Fruit fly (Drosophila melanogaster): ENCODE results near the gene CRMP.

The CRMP gene

DNA sequence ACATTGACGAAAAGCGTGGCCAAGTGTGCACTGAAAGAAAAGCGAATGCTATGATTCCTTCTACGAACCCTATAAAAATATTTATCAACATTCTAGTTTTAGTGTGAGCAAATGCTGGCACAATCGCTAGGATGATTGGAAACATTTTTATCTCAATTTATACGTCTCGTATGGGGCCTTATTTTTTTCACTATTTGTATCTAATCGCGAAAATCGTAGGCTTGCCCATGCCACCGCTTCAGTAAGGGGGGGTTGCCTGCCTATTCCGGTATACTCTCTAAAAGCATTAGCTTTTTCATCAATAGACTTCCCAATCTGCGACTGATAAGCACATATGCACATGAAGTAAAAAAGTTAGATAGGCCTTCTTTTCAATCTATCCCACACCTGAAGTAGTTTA is 5.3 kb upstream of the CRMP start (continued):
- peak; percentile 81 for TF ChIP-seq CG13296 (GFP tag; optimal IDR thresholded peaks at IDR 0.05)
- TF ChIP-seq scrt (GFP tag; optimal IDR thresholded peaks at IDR 0.05) = peak; percentile 60
- peak; percentile 64 for TF ChIP-seq CG4360 (GFP tag; IDR thresholded peaks at IDR 0.05)
- peak; percentile 82 for TF ChIP-seq Xrp1 (GFP tag; IDR thresholded peaks at IDR 0.05)
- TF ChIP-seq CG16815 (GFP tag; optimal IDR thresholded peaks at IDR 0.05) = peak; percentile 46
- no peak for TF ChIP-seq nerfin-2 (GFP tag; IDR thresholded peaks at IDR 0.05; ENCODE audit: partially characterized antibody)
- TF ChIP-seq CG3281 (GFP tag; optimal IDR thresholded peaks at IDR 0.05) = peak; percentile 75
- peak; percentile 79 for TF ChIP-seq peb (GFP tag; IDR thresholded peaks at IDR 0.05)
- peak; percentile 55; the same call in 1 of the 3 replicates for TF ChIP-seq CG11560 (tag; IDR thresholded peaks at IDR 0.05)
- no peak for TF ChIP-seq eve (GFP tag; optimal IDR thresholded peaks at IDR 0.05)
- TF ChIP-seq CG10321 (GFP tag; IDR thresholded peaks at IDR 0.05) = peak; percentile 41; the same call in 1 of the 2 replicates
- TF ChIP-seq CG11696 (GFP tag; IDR thresholded peaks at IDR 0.05) = peak; percentile 79
- peak; percentile 53 for TF ChIP-seq fu2 (GFP tag; optimal IDR thresholded peaks at IDR 0.05)
- TF ChIP-seq CG12744 (GFP tag; optimal IDR thresholded peaks at IDR 0.05) = peak; percentile 27
- TF ChIP-seq CG5245 (GFP tag; optimal IDR thresholded peaks at IDR 0.05) = peak; percentile 48
- TF ChIP-seq CG32772 (GFP tag; IDR thresholded peaks at IDR 0.05) = peak; percentile 90
- peak; percentile 40 for TF ChIP-seq MTF-1 (GFP tag; optimal IDR thresholded peaks at IDR 0.05; ENCODE audit: borderline replicate concordance)
- TF ChIP-seq CG3065 (GFP tag; optimal IDR thresholded peaks at IDR 0.05) = no peak
- no peak for TF ChIP-seq ato (GFP tag; IDR thresholded peaks at IDR 0.05; ENCODE audit: partially characterized antibody)
- peak; percentile 58 for TF ChIP-seq tx (GFP tag; optimal IDR thresholded peaks at IDR 0.05)
- peak; percentile 84 for TF ChIP-seq CG12659 (GFP tag; optimal IDR thresholded peaks at IDR 0.05)
- TF ChIP-seq CG4404 (GFP tag; IDR thresholded peaks at IDR 0.05) = peak; percentile 52
- TF ChIP-seq wdn (GFP tag; IDR thresholded peaks at IDR 0.05) = peak; percentile 84; the same call in 1 of the 2 replicates
- TF ChIP-seq Sry-δ (GFP tag; optimal IDR thresholded peaks at IDR 0.05) = peak; percentile 27
- no peak for TF ChIP-seq Elba2 (GFP tag; optimal IDR thresholded peaks at IDR 0.05)
- TF ChIP-seq CkIIα-i1 (GFP tag; IDR thresholded peaks at IDR 0.05) = no peak
- peak; percentile 69 for TF ChIP-seq CG15011 (GFP tag; optimal IDR thresholded peaks at IDR 0.05)
- peak; percentile 54 for TF ChIP-seq onecut (GFP tag; IDR thresholded peaks at IDR 0.05)
- TF ChIP-seq NC2α (GFP tag; optimal IDR thresholded peaks at IDR 0.05) = peak; percentile 34
- TF ChIP-seq repo (GFP tag; optimal IDR thresholded peaks at IDR 0.05) = no peak
- TF ChIP-seq CG18262 (tag; optimal IDR thresholded peaks at IDR 0.05) = peak; percentile 72
- no peak for TF ChIP-seq CG8478 (optimal IDR thresholded peaks at IDR 0.05)
- peak; percentile 69 for TF ChIP-seq oc (tag; optimal IDR thresholded peaks at IDR 0.05)
- peak; percentile 54 for TF ChIP-seq slp2 (GFP tag; optimal IDR thresholded peaks at IDR 0.05)
- TF ChIP-seq sug (tag; optimal IDR thresholded peaks at IDR 0.05) = peak; percentile 95
- peak; percentile 77 for TF ChIP-seq CG2712 (tag; optimal IDR thresholded peaks at IDR 0.05)
- peak; percentile 39 for TF ChIP-seq dm (GFP tag; optimal IDR thresholded peaks at IDR 0.05)
- TF ChIP-seq caup (GFP tag; optimal IDR thresholded peaks at IDR 0.05; ENCODE audit: severe bottlenecking) = peak; percentile 85
- TF ChIP-seq fd102C (GFP tag; optimal IDR thresholded peaks at IDR 0.05) = no peak

DNA sequence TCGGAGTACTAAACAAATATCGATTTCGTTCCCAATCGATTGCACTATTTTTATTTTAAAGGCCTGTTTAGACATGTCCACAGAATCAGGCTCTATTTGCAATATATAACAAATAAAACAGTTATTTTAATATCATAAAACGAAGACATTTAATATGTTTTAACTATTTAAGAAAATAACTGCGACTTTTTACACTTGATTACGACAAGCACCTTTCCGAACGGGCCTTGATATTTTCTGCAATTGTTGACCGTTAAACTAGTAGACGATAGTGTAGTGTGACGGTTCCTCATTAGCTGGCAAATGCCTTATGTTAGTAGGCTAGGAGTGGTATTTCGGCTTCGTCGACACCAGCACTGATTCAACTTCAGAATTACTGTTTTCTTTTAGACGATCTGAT is 2.3 kb upstream of the CRMP start, which contains the start of the genes CG2931 and Rheb:
TSS of gene CG2931 (minus strand) at position 26 of the 400 bp plus-strand sequence.
TSS of gene Rheb (plus strand) at position 332 of the 400 bp plus-strand sequence.
- TF ChIP-seq knrl (GFP tag; IDR thresholded peaks at IDR 0.05; ENCODE audit: partially characterized antibody) = peak; percentile 84
- TF ChIP-seq gem (tag; optimal IDR thresholded peaks at IDR 0.05) = peak; percentile 84
- no peak for TF ChIP-seq CG15011 (GFP tag; optimal IDR thresholded peaks at IDR 0.05)
- TF ChIP-seq CG7556 (GFP tag; optimal IDR thresholded peaks at IDR 0.05) = peak; percentile 20
- peak; percentile 28 for TF ChIP-seq Bdp1 (GFP tag; optimal IDR thresholded peaks at IDR 0.05)
- TF ChIP-seq CG14710 (tag; optimal IDR thresholded peaks at IDR 0.05) = peak; percentile 87
- TF ChIP-seq gcm (GFP tag; optimal IDR thresholded peaks at IDR 0.05) = peak; percentile 46
- no peak for TF ChIP-seq Nf-YA (GFP tag; IDR thresholded peaks at IDR 0.05)
- TF ChIP-seq CG8281 (tag; optimal IDR thresholded peaks at IDR 0.05) = no peak
- TF ChIP-seq CG6272 (GFP tag; IDR thresholded peaks at IDR 0.05) = peak; percentile 68
- TF ChIP-seq az2 (GFP tag; optimal IDR thresholded peaks at IDR 0.05) = peak; percentile 72
- TF ChIP-seq CG10462 (GFP tag; optimal IDR thresholded peaks at IDR 0.05) = peak; percentile 86
- peak; percentile 65 for TF ChIP-seq Hsf (GFP tag; optimal IDR thresholded peaks at IDR 0.05)
- TF ChIP-seq CG4360 (GFP tag; IDR thresholded peaks at IDR 0.05) = no peak
- TF ChIP-seq CG11456 (GFP tag; IDR thresholded peaks at IDR 0.05) = 0 out of 3 replicates have a peak, but pooled peaks have one; percentile 28
- peak; percentile 39; the same call in 1 of the 3 replicates for TF ChIP-seq Optix (GFP tag; IDR thresholded peaks at IDR 0.05)
